Worm (Caenorhabditis elegans) whole organism, young adult: Measurements from ENCODE around the gene Y59H11AM.4.

Experiments used
- F10E7.11 ChIP-seq: sonication (generic microtip); optimal IDR thresholded peaks from 2 replicates; lab custom pipeline; 2017; ENCODE audit warnings: mild to moderate bottlenecking, missing genetic modification characterization, moderate library complexity, missing compliant biosample characterization
- F22D6.2 ChIP-seq: sonication (generic microtip); optimal IDR thresholded peaks from 2 replicates; lab custom pipeline; 2016; ENCODE audit warnings: mild to moderate bottlenecking, missing genetic modification characterization, missing compliant biosample characterization
- F33H1.4 ChIP-seq: fragments of 200-800 bp; sonication (Bioruptor generic); IDR thresholded peaks from 2 replicates; pipeline ENCODE4 v1.3.6; 2022; ENCODE audit warnings: missing genetic modification reagents, missing genetic modification characterization, missing compliant biosample characterization
- F57A8.1 ChIP-seq: fragments of 200-800 bp; sonication (Bioruptor generic); optimal IDR thresholded peaks from 2 replicates; lab custom pipeline; 2018; ENCODE audit warnings: mild to moderate bottlenecking, missing genetic modification characterization, moderate library complexity, missing compliant biosample characterization
- K12H6.12 ChIP-seq: fragments of 200-800 bp; sonication (Bioruptor generic); optimal IDR thresholded peaks from 2 replicates; lab custom pipeline; 2018; ENCODE audit warnings: mild to moderate bottlenecking, missing genetic modification characterization, missing compliant biosample characterization
- T07F8.4 ChIP-seq: sonication (generic microtip); optimal IDR thresholded peaks from 2 replicates; lab custom pipeline; 2016; ENCODE audit warnings: mild to moderate bottlenecking, missing genetic modification characterization, moderate library complexity, missing compliant biosample characterization
- Y53F4B.3 ChIP-seq: fragments of 200-800 bp; sonication (Bioruptor generic); IDR thresholded peaks from 2 replicates; pipeline ENCODE4 v1.3.6; 2022; ENCODE audit warnings: missing genetic modification reagents, missing genetic modification characterization, missing compliant biosample characterization
- aptf-3 ChIP-seq: fragments of 200-800 bp; sonication (Bioruptor generic); IDR thresholded peaks from 2 replicates; pipeline ENCODE4 v1.3.6; 2022; ENCODE audit warnings: missing genetic modification characterization, missing compliant biosample characterization
- ccch-3 ChIP-seq: fragments of 200-800 bp; sonication (Bioruptor generic); optimal IDR thresholded peaks from 2 replicates; lab custom pipeline; 2018; ENCODE audit warnings: mild to moderate bottlenecking, missing genetic modification characterization, missing compliant biosample characterization
- cebp-1 ChIP-seq, 2 experiments: fragments of 200-800 bp in 1 of 2; sonication (Bioruptor generic) in 1 of 2; sonication (generic microtip) in 1 of 2; IDR thresholded peaks in 1 of 2; optimal IDR thresholded peaks in 1 of 2; 2 replicates each; pipeline versions ENCODE4 v1.3.6 to Lab custom; 2017 to 2022; ENCODE audit warnings: missing compliant biosample characterization in 2 of 2, missing genetic modification characterization in 2 of 2, mild to moderate bottlenecking in 1 of 2, missing genetic modification reagents in 1 of 2, moderate library complexity in 1 of 2
- ceh-40 ChIP-seq: fragments of 200-800 bp; sonication (Bioruptor generic); IDR thresholded peaks from 2 replicates; pipeline ENCODE4 v1.3.6; 2022; ENCODE audit warnings: missing genetic modification characterization, missing compliant biosample characterization
- ceh-79 ChIP-seq: sonication (generic microtip); optimal IDR thresholded peaks from 2 replicates; lab custom pipeline; 2017; ENCODE audit warnings: mild to moderate bottlenecking, missing genetic modification characterization, missing compliant biosample characterization
- ceh-91 ChIP-seq: fragments of 200-800 bp; sonication (Bioruptor generic); IDR thresholded peaks from 2 replicates; pipeline ENCODE4 v1.3.6; 2022; ENCODE audit warnings: missing genetic modification reagents, missing genetic modification characterization, missing compliant biosample characterization
- chd-7 ChIP-seq: sonication (generic microtip); optimal IDR thresholded peaks from 2 replicates; lab custom pipeline; 2016; ENCODE audit warnings: mild to moderate bottlenecking, missing genetic modification characterization, moderate library complexity, missing compliant biosample characterization
- die-1 ChIP-seq: sonication (generic microtip); optimal IDR thresholded peaks from 2 replicates; lab custom pipeline; 2016; ENCODE audit warnings: missing genotype, mild to moderate bottlenecking, missing genetic modification characterization, missing compliant biosample characterization
- dpl-1 ChIP-seq: fragments of 150-350 bp; optimal IDR thresholded peaks from 2 replicates; lab custom pipeline; 2014; ENCODE audit warnings: missing biosample characterization, missing genetic modification reagents, missing genetic modification characterization
- egl-44 ChIP-seq: fragments of 200-800 bp; sonication (Bioruptor generic); IDR thresholded peaks from 2 replicates; pipeline ENCODE4 v1.3.6; 2022; ENCODE audit warnings: missing genetic modification reagents, missing genetic modification characterization, missing compliant biosample characterization
- him-1 ChIP-seq: sonication (generic microtip); optimal IDR thresholded peaks from 2 replicates; lab custom pipeline; 2016; ENCODE audit warnings: missing genotype, missing genetic modification reagents, missing genetic modification characterization, missing compliant biosample characterization
- hlh-12 ChIP-seq: sonication (generic microtip); optimal IDR thresholded peaks from 2 replicates; lab custom pipeline; 2016; ENCODE audit warnings: missing genetic modification characterization, missing compliant biosample characterization
- hmg-20 ChIP-seq: fragments of 200-800 bp; sonication (Bioruptor generic); IDR thresholded peaks from 2 replicates; pipeline ENCODE4 v1.3.6; 2022; ENCODE audit warnings: missing genetic modification reagents, missing genetic modification characterization, missing compliant biosample characterization
- lin-35 ChIP-seq, 3 experiments: fragments of 150-350 bp in 2 of 3; sonication (generic microtip) in 1 of 3; optimal IDR thresholded peaks; 2 replicates each; lab custom pipeline; 2014 to 2018; ENCODE audit warnings: missing biosample characterization in 3 of 3, missing genetic modification characterization in 3 of 3, missing genetic modification reagents in 3 of 3
- lsl-1 ChIP-seq: fragments of 200-800 bp; sonication (Bioruptor generic); optimal IDR thresholded peaks from 2 replicates; lab custom pipeline; 2018; ENCODE audit warnings: mild to moderate bottlenecking, missing genetic modification characterization, moderate library complexity, missing compliant biosample characterization
- madf-3 ChIP-seq: fragments of 200-800 bp; sonication (Bioruptor generic); IDR thresholded peaks from 2 replicates; pipeline ENCODE4 v1.3.6; 2022; ENCODE audit warnings: missing genetic modification reagents, missing genetic modification characterization, missing compliant biosample characterization
- madf-8 ChIP-seq: fragments of 200-800 bp; sonication (Bioruptor generic); conservative IDR thresholded peaks from 2 replicates; pipeline ENCODE4 v1.3.6; 2022; ENCODE audit warnings: missing genetic modification reagents, missing genetic modification characterization, missing compliant biosample characterization
- mes-4 ChIP-seq: sonication (generic microtip); optimal IDR thresholded peaks from 2 replicates; lab custom pipeline; 2016; ENCODE audit warnings: missing genotype, missing genetic modification characterization, missing compliant biosample characterization
- mxl-1 ChIP-seq: sonication (generic microtip); optimal IDR thresholded peaks from 2 replicates; lab custom pipeline; 2016; ENCODE audit warnings: missing genetic modification characterization, missing compliant biosample characterization
- nfya-2 ChIP-seq: fragments of 200-800 bp; sonication (Bioruptor generic); IDR thresholded peaks from 2 replicates; pipeline ENCODE4 v1.3.6; 2022; ENCODE audit warnings: missing genetic modification reagents, missing genetic modification characterization, missing compliant biosample characterization
- nfyb-1 ChIP-seq: fragments of 200-800 bp; sonication (Bioruptor generic); IDR thresholded peaks from 2 replicates; pipeline ENCODE4 v1.3.6; 2022; ENCODE audit warnings: missing genetic modification reagents, missing genetic modification characterization, missing compliant biosample characterization
- nhr-80 ChIP-seq: sonication (generic microtip); optimal IDR thresholded peaks from 2 replicates; lab custom pipeline; 2016; ENCODE audit warnings: missing genetic modification characterization, missing compliant biosample characterization
- snpc-1.3 ChIP-seq: sonication (generic microtip); optimal IDR thresholded peaks from 2 replicates; lab custom pipeline; 2017; ENCODE audit warnings: missing genetic modification characterization, mild to moderate bottlenecking, missing compliant biosample characterization, antibody characterized with exemption, moderate library complexity, missing genotype, missing genetic modification reagents; ENCODE audit not compliant: insufficient read depth
- tbp1 ChIP-seq: fragments of 200-800 bp; sonication (Bioruptor generic); optimal IDR thresholded peaks from 2 replicates; lab custom pipeline; 2018; ENCODE audit warnings: mild to moderate bottlenecking, missing genetic modification characterization, missing compliant biosample characterization
- unc-130 ChIP-seq: sonication (generic microtip); optimal IDR thresholded peaks from 2 replicates; lab custom pipeline; 2016; ENCODE audit warnings: missing genetic modification reagents, missing genetic modification characterization, missing compliant biosample characterization
- ztf-25 ChIP-seq: fragments of 200-800 bp; sonication (Bioruptor generic); IDR thresholded peaks from 2 replicates; pipeline ENCODE4 v1.3.6; 2022; ENCODE audit warnings: missing genetic modification reagents, missing genetic modification characterization, missing compliant biosample characterization
- ztf-28 ChIP-seq: fragments of 200-800 bp; sonication (Bioruptor generic); IDR thresholded peaks from 2 replicates; pipeline ENCODE4 v1.3.6; 2022; ENCODE audit warnings: missing genetic modification reagents, missing genetic modification characterization, missing compliant biosample characterization

Gene Y59H11AM.4

DNA sequence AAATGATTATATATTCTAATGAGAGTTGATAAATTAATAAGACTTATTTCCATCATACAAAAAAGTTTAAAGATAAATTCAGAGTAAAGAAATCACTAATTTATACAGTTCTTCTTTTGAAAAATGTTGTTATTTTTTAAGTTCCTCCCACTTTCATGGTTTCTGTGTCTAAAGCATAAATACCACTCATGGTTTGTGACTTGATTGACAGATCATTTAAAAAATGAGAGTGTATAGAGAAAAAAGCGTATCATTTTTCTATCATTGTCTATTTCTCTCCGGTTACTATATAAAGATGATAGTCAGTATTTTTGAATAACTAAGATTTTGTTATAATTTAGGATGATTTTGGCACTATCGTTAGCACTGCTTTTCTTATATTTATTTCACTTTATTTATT lies 44.5 kb upstream of the Y59H11AM.4 start, which contains the start of gene cyp-33E3:
cyp-33E3 (plus strand) TSS at position 316 of the 400 bp plus-strand sequence.
- TF ChIP-seq chd-7: no peak
- no peak for TF ChIP-seq egl-44 (GFP tag; lab: Robert Waterston, UW)
- TF ChIP-seq mes-4 (tag; lab: Kevin White, UChicago): no peak
- no peak for TF ChIP-seq nfya-2 (GFP tag; lab: Robert Waterston, UW)
- TF ChIP-seq madf-8 (GFP tag; lab: Robert Waterston, UW): no peak
- TF ChIP-seq nhr-80: peak; percentile 57
- TF ChIP-seq ceh-40 (GFP tag; lab: Robert Waterston, UW): no peak

- no peak for TF ChIP-seq ceh-40 (GFP tag; lab: Robert Waterston, UW)
- TF ChIP-seq nhr-80: peak; percentile 81
These were observed 41.9 kb upstream of the Y59H11AM.4 start, which contains the start of the genes F42A9.17 and cyp-33E2 for ce11 chrIV:8611886-8612542. F42A9.17 (minus strand) TSS chrIV:8611936. cyp-33E2 (plus strand) TSS chrIV:8612334.

ce11 chrIV:8608934-8609333 lies 38.8 kb upstream of the Y59H11AM.4 start, which contains the start of gene F42A9.6:
F42A9.6 (plus strand) TSS chrIV:8609234.
- TF ChIP-seq ceh-40 (GFP tag; lab: Robert Waterston, UW) (no peak), F10E7.11 (tag; lab: Kevin White, UChicago) (no peak), tbp1 (GFP tag; lab: Kevin White, UChicago) (no peak)

- TF ChIP-seq F22D6.2 (tag; lab: Kevin White, UChicago) (no peak), cebp-1 (GFP tag; IDR thresholded peaks at IDR 0.05; lab: Robert Waterston, UW) (no peak), cebp-1 (tag; optimal IDR thresholded peaks at IDR 0.05; lab: Kevin White, UChicago) (no peak), F57A8.1 (GFP tag; lab: Kevin White, UChicago) (no peak), ceh-79 (tag; lab: Kevin White, UChicago) (no peak), ztf-25 (GFP tag; lab: Robert Waterston, UW) (no peak), madf-3 (GFP tag; lab: Robert Waterston, UW) (no peak), snpc-1.3 (no peak), ceh-91 (no peak), ztf-28 (GFP tag; lab: Robert Waterston, UW) (no peak), hlh-12 (tag; lab: Kevin White, UChicago) (no peak)
These were observed 38.1 kb upstream of the Y59H11AM.4 start for ce11 chrIV:8608204-8608603.

DNA sequence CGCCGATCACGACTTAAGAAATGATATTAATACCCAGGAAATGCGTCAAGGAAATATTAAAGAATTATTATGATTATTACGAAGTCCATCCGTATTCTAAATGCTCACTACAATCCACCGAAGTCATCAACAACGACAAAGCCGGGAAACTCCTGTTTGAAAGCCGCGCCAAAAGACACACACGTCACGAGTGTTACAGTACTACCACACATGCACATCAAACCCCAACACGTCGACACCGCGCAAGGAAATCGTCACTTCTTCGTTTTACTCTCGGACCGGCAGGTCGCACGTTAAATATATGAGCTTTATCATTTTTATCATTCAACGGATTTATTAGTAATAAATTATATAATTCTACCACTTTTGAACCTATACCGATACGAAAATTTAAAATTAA lies 37.3 kb upstream of the Y59H11AM.4 start:
- peak; percentile 73 for TF ChIP-seq F33H1.4 (GFP tag; lab: Robert Waterston, UW)
- TF ChIP-seq lsl-1 (GFP tag; lab: Kevin White, UChicago): peak; percentile 54

DNA sequence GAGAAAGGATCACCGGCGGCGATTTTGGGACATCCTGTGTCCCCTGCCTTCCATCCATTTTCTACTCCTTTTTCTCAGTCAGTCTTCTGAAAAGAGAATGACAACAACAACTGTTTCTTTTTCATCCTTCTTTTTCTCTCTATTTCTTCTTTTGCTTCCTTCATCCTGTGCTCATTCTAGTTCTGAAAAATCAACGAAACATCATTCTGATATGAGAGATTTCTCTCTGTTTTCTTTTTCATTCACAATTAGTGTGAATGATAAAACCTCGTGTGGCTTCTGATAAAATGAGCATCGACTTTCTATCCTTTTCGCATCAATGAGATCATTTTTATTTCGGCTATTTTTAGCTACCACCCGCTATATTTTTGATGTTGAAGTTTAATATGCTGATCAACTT lies 35.1 kb upstream of the Y59H11AM.4 start:
- TF ChIP-seq ztf-25 (GFP tag; lab: Robert Waterston, UW) (no peak), dpl-1 (GFP tag; lab: Kevin White, UChicago) (no peak), ccch-3 (GFP tag; lab: Kevin White, UChicago) (no peak), lin-35 (GFP tag; optimal IDR thresholded peaks at IDR 0.05; lab: Kevin White, UChicago) (no peak), madf-3 (GFP tag; lab: Robert Waterston, UW) (no peak), him-1 (tag; lab: Kevin White, UChicago) (no peak), ceh-91 (no peak), nfyb-1 (GFP tag; lab: Robert Waterston, UW) (no peak), T07F8.4 (tag; lab: Kevin White, UChicago) (no peak), aptf-3 (GFP tag; lab: Robert Waterston, UW) (no peak), K12H6.12 (tag; lab: Kevin White, UChicago) (no peak), die-1 (tag; lab: Kevin White, UChicago) (no peak), chd-7 (no peak), unc-130 (GFP tag; lab: Kevin White, UChicago) (no peak), hmg-20 (GFP tag; lab: Robert Waterston, UW) (no peak), mxl-1 (no peak), Y53F4B.3 (GFP tag; lab: Robert Waterston, UW) (no peak)
